Worm (Caenorhabditis elegans): ENCODE data around the gene gcy-23.

DNA sequence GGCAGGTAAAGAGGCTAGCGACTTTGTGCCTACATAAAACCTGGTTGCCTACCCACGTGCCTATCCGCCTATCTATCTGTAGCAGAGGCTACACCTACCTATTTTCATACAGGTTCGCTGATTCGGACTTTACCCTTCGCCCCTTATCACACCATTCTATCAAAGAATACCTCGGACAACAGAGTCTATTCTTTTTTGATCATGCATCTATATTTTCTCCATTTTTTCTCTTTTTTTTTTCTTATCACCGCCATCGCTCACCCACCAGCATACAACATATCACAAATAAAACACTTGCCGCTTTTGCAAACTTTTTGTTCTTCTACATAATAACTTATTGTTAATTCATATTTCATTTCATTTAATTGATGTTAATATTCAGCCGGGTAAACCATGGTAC is 30.6 kb downstream of the gcy-23 start, which contains the start of gene T26C12.1:
- no peak for TF ChIP-seq sma-3 (GFP tag; optimal IDR thresholded peaks at IDR 0.05)
- TF ChIP-seq mab-5 (tag; optimal IDR thresholded peaks at IDR 0.05) = no peak
- no peak for TF ChIP-seq nhr-11 (tag; optimal IDR thresholded peaks at IDR 0.05)
